Worm (Caenorhabditis elegans) whole organism, mixed stage, embryonic: ENCODE measurements around the gene ttr-41.

Experiments
- elt-1 ChIP-seq: sonication (generic microtip); optimal IDR thresholded peaks from 2 replicates; lab custom pipeline; 2017; ENCODE audit warnings: missing genetic modification characterization, mild to moderate bottlenecking, missing compliant biosample characterization, antibody characterized with exemption, moderate library complexity, borderline replicate concordance; ENCODE audit not compliant: insufficient read depth
- flh-1 ChIP-seq: fragments of 200-800 bp; sonication (Bioruptor generic); optimal IDR thresholded peaks from 2 replicates; lab custom pipeline; 2018; ENCODE audit warnings: mild to moderate bottlenecking, missing genetic modification characterization, moderate library complexity, missing compliant biosample characterization
- lin-13 ChIP-seq: fragments of 150-350 bp; optimal IDR thresholded peaks from 2 replicates; lab custom pipeline; 2014; ENCODE audit warnings: missing biosample characterization, missing genetic modification characterization
- mab-5 ChIP-seq: fragments of 150-350 bp; optimal IDR thresholded peaks from 2 replicates; lab custom pipeline; 2014; ENCODE audit warnings: missing biosample characterization, missing genetic modification characterization
- mep-1 ChIP-seq: fragments of 150-350 bp; optimal IDR thresholded peaks from 2 replicates; lab custom pipeline; 2017; ENCODE audit warnings: missing biosample characterization, missing genetic modification reagents, missing genetic modification characterization, inconsistent platforms
- nhr-12 ChIP-seq: fragments of 150-350 bp; optimal IDR thresholded peaks from 2 replicates; lab custom pipeline; 2014; ENCODE audit warnings: missing biosample characterization, missing genetic modification characterization
- nhr-28 ChIP-seq: fragments of 150-350 bp; optimal IDR thresholded peaks from 2 replicates; lab custom pipeline; 2014; ENCODE audit warnings: missing biosample characterization, missing genetic modification characterization
- pha-4 ChIP-seq: fragments of 150-350 bp; optimal IDR thresholded peaks from 2 replicates; lab custom pipeline; 2018; ENCODE audit warnings: missing biosample characterization, missing genetic modification reagents, missing genetic modification characterization
- sptf-1 ChIP-seq: sonication (generic microtip); optimal IDR thresholded peaks from 2 replicates; lab custom pipeline; 2017; ENCODE audit warnings: mild to moderate bottlenecking, missing genetic modification characterization, moderate library complexity, missing compliant biosample characterization
- tbx-8 ChIP-seq: fragments of 200-800 bp; sonication (Bioruptor generic); optimal IDR thresholded peaks from 2 replicates; lab custom pipeline; 2018; ENCODE audit warnings: mild to moderate bottlenecking, missing genetic modification characterization, moderate library complexity, missing compliant biosample characterization
- unc-120 ChIP-seq: sonication (generic microtip); optimal IDR thresholded peaks from 2 replicates; lab custom pipeline; 2017; ENCODE audit warnings: missing genetic modification characterization, missing compliant biosample characterization; ENCODE audit not compliant: poor library complexity, severe bottlenecking
- unc-39 ChIP-seq: fragments of 150-350 bp; optimal IDR thresholded peaks from 2 replicates; lab custom pipeline; 2014; ENCODE audit warnings: missing biosample characterization, missing genetic modification characterization
- ztf-11 ChIP-seq: fragments of 150-350 bp; optimal IDR thresholded peaks from 2 replicates; lab custom pipeline; 2014; ENCODE audit warnings: missing biosample characterization, missing genetic modification characterization

- no peak for TF ChIP-seq ztf-11 (tag; lab: Kevin White, UChicago)
- TF ChIP-seq mab-5 (tag; lab: Kevin White, UChicago): no peak
- TF ChIP-seq mep-1 (tag; lab: Kevin White, UChicago): no peak
- no peak for TF ChIP-seq sptf-1 (tag; lab: Kevin White, UChicago)
- no peak for TF ChIP-seq tbx-8
- no peak for TF ChIP-seq elt-1
- TF ChIP-seq lin-13: no peak
- TF ChIP-seq flh-1 (GFP tag; lab: Kevin White, UChicago): no peak
- TF ChIP-seq unc-120 (tag; lab: Kevin White, UChicago): no peak
- no peak for TF ChIP-seq nhr-28
- TF ChIP-seq pha-4 (tag; lab: Kevin White, UChicago): no peak
- TF ChIP-seq unc-39 (tag; lab: Kevin White, UChicago): no peak
- no peak for TF ChIP-seq nhr-12 (tag; lab: Kevin White, UChicago)
Measured at ce11 chrII:4753133-4753532, 25.5 kb upstream of the ttr-41 start, which contains the start of gene C27D9.1.
